Fruit fly (Drosophila melanogaster) whole organism, wandering third instar larva: ENCODE measurements around the gene CG7059.

Experiments
- Hnf4 ChIP-seq: fragments of 200-800 bp; sonication (Bioruptor generic); optimal IDR thresholded peaks from 2 replicates; lab custom pipeline; 2016; ENCODE audit warnings: missing biosample characterization, mild to moderate bottlenecking, missing genetic modification characterization
- Hr78 ChIP-seq: fragments of >200 bp; optimal IDR thresholded peaks from 2 replicates; lab custom pipeline; 2017; ENCODE audit warnings: missing biosample characterization, missing genetic modification characterization
- OdsH ChIP-seq: fragments of 200-800 bp; sonication (Bioruptor generic); optimal IDR thresholded peaks from 2 replicates; lab custom pipeline; 2016; ENCODE audit warnings: missing biosample characterization, mild to moderate bottlenecking, missing genetic modification characterization
- br ChIP-seq: fragments of 200-800 bp; sonication (Bioruptor generic); optimal IDR thresholded peaks from 2 replicates; lab custom pipeline; 2016; ENCODE audit warnings: missing biosample characterization, missing genetic modification characterization
- brk ChIP-seq: fragments of 200-800 bp; sonication (Bioruptor generic); optimal IDR thresholded peaks from 2 replicates; lab custom pipeline; 2016; ENCODE audit warnings: missing biosample characterization, mild to moderate bottlenecking, missing genetic modification characterization
- h ChIP-seq: fragments of 200-800 bp; sonication (Bioruptor generic); optimal IDR thresholded peaks from 3 replicates; lab custom pipeline; 2016; ENCODE audit warnings: missing biosample characterization, mild to moderate bottlenecking, missing genetic modification characterization
- lola ChIP-seq: fragments of >200 bp; optimal IDR thresholded peaks from 2 replicates; lab custom pipeline; 2017; ENCODE audit warnings: missing biosample characterization, missing genetic modification characterization
- pan ChIP-seq: fragments of >200 bp; optimal IDR thresholded peaks from 2 replicates; lab custom pipeline; 2017
- psq ChIP-seq: fragments of 200-800 bp; sonication (Bioruptor generic); optimal IDR thresholded peaks from 3 replicates; lab custom pipeline; 2017; ENCODE audit warnings: missing biosample characterization, mild to moderate bottlenecking, missing genetic modification characterization, moderate library complexity
- tai ChIP-seq: sonication (Bioruptor generic); optimal IDR thresholded peaks from 2 replicates; lab custom pipeline; 2016; ENCODE audit warnings: missing biosample characterization, missing genetic modification characterization

- TF ChIP-seq h (no peak), lola (GFP tag; lab: Kevin White, UChicago) (no peak), tai (GFP tag; lab: Kevin White, UChicago) (no peak), Hnf4 (GFP tag; lab: Kevin White, UChicago) (no peak), OdsH (no peak), psq (GFP tag; lab: Kevin White, UChicago) (no peak), pan (lab: Kevin White, UChicago) (no peak), br (GFP tag; lab: Kevin White, UChicago) (no peak), Hr78 (GFP tag; lab: Kevin White, UChicago) (no peak), brk (GFP tag; lab: Kevin White, UChicago) (no peak)
Observed at dm6 chr3R:22368077-22368776, 21.4 kb upstream of the CG7059 start.
